Worm (Caenorhabditis elegans) whole organism, early embryonic: ENCODE measurements around the gene acs-22.

ENCODE experiments used
- B0310.2 ChIP-seq: sonication (generic microtip); optimal IDR thresholded peaks from 2 replicates; lab custom pipeline; 2016; ENCODE audit warnings: mild to moderate bottlenecking, missing genetic modification characterization, missing compliant biosample characterization
- F13C5.2 ChIP-seq: sonication (generic microtip); optimal IDR thresholded peaks from 2 replicates; lab custom pipeline; 2017; ENCODE audit warnings: mild to moderate bottlenecking, missing genetic modification characterization, inconsistent platforms, missing compliant biosample characterization
- aly-1 ChIP-seq: sonication (generic microtip); optimal IDR thresholded peaks from 2 replicates; lab custom pipeline; 2016; ENCODE audit warnings: missing genetic modification characterization, missing compliant biosample characterization
- ama-1 ChIP-seq: fragments of 150-350 bp; optimal IDR thresholded peaks from 2 replicates; lab custom pipeline; 2014
- ceh-13 ChIP-seq: fragments of 200-800 bp; sonication (Bioruptor generic); optimal IDR thresholded peaks from 2 replicates; lab custom pipeline; 2018; ENCODE audit warnings: mild to moderate bottlenecking, missing genetic modification characterization, missing compliant biosample characterization
- ceh-36 ChIP-seq: sonication (generic microtip); optimal IDR thresholded peaks from 2 replicates; lab custom pipeline; 2016; ENCODE audit warnings: missing genetic modification characterization, inconsistent platforms, missing compliant biosample characterization
- ets-7 ChIP-seq: sonication (generic microtip); optimal IDR thresholded peaks from 2 replicates; lab custom pipeline; 2016; ENCODE audit warnings: missing genotype, missing genetic modification characterization, missing compliant biosample characterization
- flt-1 ChIP-seq: fragments of 200-800 bp; sonication (Bioruptor generic); IDR thresholded peaks from 2 replicates; pipeline ENCODE4 v1.3.6; 2022; ENCODE audit warnings: missing genetic modification characterization, missing compliant biosample characterization
- hmbx-1 ChIP-seq: sonication (generic microtip); optimal IDR thresholded peaks from 2 replicates; lab custom pipeline; 2016; ENCODE audit warnings: mild to moderate bottlenecking, missing genetic modification characterization, missing compliant biosample characterization
- hmg-4 ChIP-seq: fragments of 200-800 bp; sonication (Bioruptor generic); optimal IDR thresholded peaks from 2 replicates; lab custom pipeline; 2018; ENCODE audit warnings: mild to moderate bottlenecking, missing genetic modification characterization, missing compliant biosample characterization
- hnd-1 ChIP-seq: sonication (generic microtip); optimal IDR thresholded peaks from 2 replicates; lab custom pipeline; 2016; ENCODE audit warnings: missing genetic modification characterization, missing compliant biosample characterization
- pes-1 ChIP-seq: fragments of 200-800 bp; sonication (Bioruptor generic); IDR thresholded peaks from 2 replicates; pipeline ENCODE4 v1.3.6; 2022; ENCODE audit warnings: missing genetic modification reagents, missing genetic modification characterization, missing compliant biosample characterization
- scrt-1 ChIP-seq: fragments of 200-800 bp; sonication (Bioruptor generic); IDR thresholded peaks from 2 replicates; pipeline ENCODE4 v1.3.6; 2022; ENCODE audit warnings: missing genetic modification characterization, missing compliant biosample characterization
- sea-1 ChIP-seq: fragments of 200-800 bp; sonication (Bioruptor generic); conservative IDR thresholded peaks from 2 replicates; pipeline ENCODE4 v1.3.6; 2022; ENCODE audit warnings: missing genetic modification characterization, missing compliant biosample characterization
- tbx-11 ChIP-seq: fragments of 200-800 bp; sonication (Bioruptor generic); IDR thresholded peaks from 2 replicates; pipeline ENCODE4 v1.3.6; 2022; ENCODE audit warnings: missing genetic modification characterization, missing compliant biosample characterization
- tbx-37 ChIP-seq: fragments of 200-800 bp; sonication (Bioruptor generic); conservative IDR thresholded peaks from 2 replicates; pipeline ENCODE4 v1.3.6; 2022; ENCODE audit warnings: missing genetic modification reagents, missing genetic modification characterization, missing compliant biosample characterization
- tra-4 ChIP-seq: sonication (generic microtip); optimal IDR thresholded peaks from 2 replicates; lab custom pipeline; 2017; ENCODE audit warnings: missing genetic modification characterization, missing compliant biosample characterization

acs-22 gene

ce11 chrX:8926865-8927264, 4.1 kb upstream of the acs-22 start:
- TF ChIP-seq flt-1 (GFP tag; lab: Robert Waterston, UW): no peak
- no peak for TF ChIP-seq hmbx-1
- no peak for TF ChIP-seq hmg-4
- TF ChIP-seq aly-1 (tag; lab: Kevin White, UChicago): no peak
- no peak for TF ChIP-seq scrt-1 (GFP tag; lab: Robert Waterston, UW)
- TF ChIP-seq tra-4: no peak
- TF ChIP-seq hnd-1 (tag; lab: Kevin White, UChicago): no peak

DNA sequence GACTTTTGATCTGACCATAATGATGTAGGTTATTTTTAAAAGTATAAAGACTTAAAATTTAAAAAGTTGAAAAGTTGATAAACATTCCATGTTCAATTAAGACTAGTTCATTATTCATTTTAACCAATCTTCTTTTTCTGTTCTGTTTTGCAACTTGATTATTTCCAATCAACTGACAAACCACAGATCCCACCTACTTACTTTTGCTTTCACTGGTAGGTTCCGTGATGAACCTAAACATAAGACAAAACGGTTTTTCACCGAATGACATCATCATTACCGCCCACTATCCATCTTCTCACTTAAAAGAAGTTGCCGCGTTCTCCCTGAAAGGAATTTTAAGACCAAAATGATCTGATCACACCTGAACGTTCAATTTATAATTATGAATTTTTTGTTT, 1.3 kb upstream of the acs-22 start:
- no peak for TF ChIP-seq ceh-13 (GFP tag; lab: Kevin White, UChicago)

ce11 chrX:8931647-8932046, 668 bp downstream of the acs-22 start:
- TF ChIP-seq tbx-11 (GFP tag; lab: Robert Waterston, UW): no peak
- TF ChIP-seq sea-1 (GFP tag; lab: Robert Waterston, UW): no peak
- no peak for TF ChIP-seq tra-4
- no peak for TF ChIP-seq aly-1 (tag; lab: Kevin White, UChicago)
- TF ChIP-seq hmbx-1: no peak

DNA sequence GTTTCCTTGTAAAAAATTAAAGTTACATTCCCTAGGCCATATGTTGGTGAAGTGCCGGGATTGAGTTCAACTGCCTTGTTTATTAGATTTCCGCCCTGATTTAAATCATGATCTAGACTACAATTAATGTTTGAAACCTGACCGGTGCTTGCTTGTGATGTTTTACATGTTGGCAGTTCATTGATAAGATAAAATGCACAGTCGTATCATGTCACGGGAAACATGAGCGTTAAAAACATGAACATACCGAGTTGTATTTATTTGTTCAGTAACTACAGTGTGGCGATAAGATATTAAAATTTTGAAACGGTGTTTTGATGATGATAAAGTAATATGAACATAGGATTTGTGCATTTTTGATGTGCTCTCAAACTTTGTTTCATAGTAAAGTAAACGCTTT, 1.4 kb downstream of the acs-22 start:
- TF ChIP-seq B0310.2 (tag; lab: Kevin White, UChicago) (no peak), tra-4 (no peak), aly-1 (tag; lab: Kevin White, UChicago) (no peak), ets-7 (no peak), hmbx-1 (no peak), pes-1 (GFP tag; lab: Robert Waterston, UW) (no peak), tbx-11 (GFP tag; lab: Robert Waterston, UW) (no peak), ceh-13 (GFP tag; lab: Kevin White, UChicago) (no peak), sea-1 (GFP tag; lab: Robert Waterston, UW) (no peak), ceh-36 (tag; lab: Kevin White, UChicago) (no peak), hmg-4 (no peak)

DNA sequence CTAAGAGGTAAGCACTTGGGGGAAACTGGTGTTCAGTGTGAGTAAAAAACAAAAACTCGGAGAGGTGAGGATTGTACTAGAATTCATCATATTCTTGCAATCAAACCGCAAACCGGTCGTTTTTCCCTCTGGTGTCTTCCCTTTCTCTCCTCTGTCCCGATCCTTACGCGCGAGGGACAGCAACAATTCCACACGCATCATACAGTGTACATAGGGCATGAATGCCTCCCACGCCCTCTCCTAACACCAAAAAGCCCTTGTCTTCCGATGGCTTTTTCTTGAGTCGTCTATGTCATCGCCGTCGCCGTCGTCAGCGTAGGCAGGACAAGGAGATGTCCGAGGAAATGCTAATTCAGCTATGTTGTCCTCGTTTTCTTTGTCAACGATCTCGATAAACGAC, 2.5 kb downstream of the acs-22 start:
- no peak for TF ChIP-seq flt-1 (GFP tag; lab: Robert Waterston, UW)

DNA sequence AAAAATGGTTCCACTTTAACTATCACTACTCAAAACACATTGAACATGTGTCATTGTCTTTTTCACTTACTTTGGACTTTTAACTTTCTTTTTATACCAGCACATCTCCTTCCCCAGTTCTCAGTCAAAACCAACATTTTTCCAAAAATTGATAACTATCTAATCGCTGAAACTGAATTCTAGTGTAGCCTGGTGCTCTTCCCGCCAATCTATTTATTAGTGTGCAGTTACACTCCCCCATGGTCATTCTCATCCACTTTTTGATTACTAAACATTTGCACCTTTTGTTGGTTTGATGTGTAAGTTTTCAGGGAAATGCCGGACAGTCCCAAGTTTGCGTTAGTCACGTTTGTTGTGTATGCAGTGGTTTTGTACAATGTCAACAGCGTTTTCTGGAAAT, 3.3 kb downstream of the acs-22 start:
- TF ChIP-seq tbx-37 (no peak), hmbx-1 (no peak), tbx-11 (GFP tag; lab: Robert Waterston, UW) (no peak), hnd-1 (tag; lab: Kevin White, UChicago) (no peak), pes-1 (GFP tag; lab: Robert Waterston, UW) (no peak), ets-7 (no peak), tra-4 (no peak)

- TF ChIP-seq ceh-13 (GFP tag; lab: Kevin White, UChicago): no peak
Observed at ce11 chrX:8934988-8935387, 4.0 kb downstream of the acs-22 start.

ce11 chrX:8939389-8939788, 8.4 kb downstream of the acs-22 start:
- no peak for TF ChIP-seq flt-1 (GFP tag; lab: Robert Waterston, UW)
- TF ChIP-seq tbx-37: no peak
- no peak for TF ChIP-seq pes-1 (GFP tag; lab: Robert Waterston, UW)
- TF ChIP-seq ets-7: no peak
- TF ChIP-seq aly-1 (tag; lab: Kevin White, UChicago): no peak
- TF ChIP-seq hmbx-1: no peak
- no peak for TF ChIP-seq hnd-1 (tag; lab: Kevin White, UChicago)

ce11 chrX:8940059-8940458, 9.1 kb downstream of the acs-22 start, which contains the start of gene dylt-2:
dylt-2 (minus strand) TSS chrX:8940159.
- TF ChIP-seq ceh-13 (GFP tag; lab: Kevin White, UChicago) (no peak), aly-1 (tag; lab: Kevin White, UChicago) (no peak), B0310.2 (tag; lab: Kevin White, UChicago) (no peak), tbx-37 (no peak)

DNA sequence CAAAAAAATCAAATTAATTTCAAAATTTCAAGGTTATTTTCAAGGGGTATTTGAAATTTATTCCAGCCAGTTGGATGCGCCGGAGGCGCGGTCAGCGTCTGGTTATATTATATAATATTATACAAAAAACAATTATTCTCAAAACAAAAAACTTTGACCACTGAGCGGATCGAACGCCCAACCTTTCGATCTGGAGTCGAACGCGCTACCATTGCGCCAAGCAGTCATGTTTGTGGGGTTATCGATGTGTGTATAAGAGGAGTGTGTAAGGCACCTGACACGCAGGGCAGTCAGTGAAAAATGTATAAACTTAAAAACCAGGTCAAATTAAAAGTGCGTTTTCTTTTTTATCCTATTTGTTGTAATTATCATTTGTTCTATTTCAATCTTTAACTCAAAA, 13.1 kb downstream of the acs-22 start:
- TF ChIP-seq sea-1 (GFP tag; lab: Robert Waterston, UW): 0 out of 2 replicates have a peak, but pooled peaks have one; percentile 9
- TF ChIP-seq tbx-11 (GFP tag; lab: Robert Waterston, UW): peak; percentile 86
- peak; percentile 78 for TF ChIP-seq scrt-1 (GFP tag; lab: Robert Waterston, UW)
- TF ChIP-seq ceh-36 (tag; lab: Kevin White, UChicago): peak; percentile 34
- TF ChIP-seq flt-1 (GFP tag; lab: Robert Waterston, UW): peak; percentile 65; the same call in 1 of the 2 replicates
- peak; percentile 37 for TF ChIP-seq hmg-4
- no peak for TF ChIP-seq tra-4
- TF ChIP-seq ets-7: no peak
- peak; percentile 87 for TF ChIP-seq pes-1 (GFP tag; lab: Robert Waterston, UW)
- TF ChIP-seq ama-1 (lab: Kevin White, UChicago): no peak
- TF ChIP-seq aly-1 (tag; lab: Kevin White, UChicago): no peak
- TF ChIP-seq hmbx-1: no peak
- peak; percentile 68; the same call in 1 of the 2 replicates for TF ChIP-seq tbx-37
- no peak for TF ChIP-seq ceh-13 (GFP tag; lab: Kevin White, UChicago)
- TF ChIP-seq F13C5.2: no peak
- TF ChIP-seq B0310.2 (tag; lab: Kevin White, UChicago): no peak
- TF ChIP-seq hnd-1 (tag; lab: Kevin White, UChicago): peak; percentile 15
